Worm (Caenorhabditis elegans) whole organism, L1 larva: Measurements from ENCODE around the gene gcsh-1.
A peak's percentile ranks its signal among the peaks of the same experiment; 100 is the strongest.

Experiments used
- aly-2 ChIP-seq: fragments of 150-350 bp; optimal IDR thresholded peaks from 2 replicates; lab custom pipeline; 2014; ENCODE audit warnings: missing biosample characterization, missing genetic modification characterization
- ceh-8 ChIP-seq: fragments of 200-800 bp; sonication (Bioruptor generic); optimal IDR thresholded peaks from 2 replicates; lab custom pipeline; 2018; ENCODE audit warnings: mild to moderate bottlenecking, missing genetic modification characterization, moderate library complexity, missing compliant biosample characterization
- jun-1 ChIP-seq: fragments of 150-350 bp; optimal IDR thresholded peaks from 2 replicates; lab custom pipeline; 2014; ENCODE audit warnings: missing biosample characterization, missing genetic modification reagents, missing genetic modification characterization
- lin-13 ChIP-seq: fragments of 150-350 bp; optimal IDR thresholded peaks from 2 replicates; lab custom pipeline; 2014; ENCODE audit warnings: missing biosample characterization, missing genetic modification reagents, missing genetic modification characterization
- nhr-76 ChIP-seq: sonication (generic microtip); optimal IDR thresholded peaks from 2 replicates; lab custom pipeline; 2017; ENCODE audit warnings: missing biosample characterization, missing genetic modification characterization
- nhr-77 ChIP-seq: fragments of 150-350 bp; optimal IDR thresholded peaks from 2 replicates; lab custom pipeline; 2014; ENCODE audit warnings: missing biosample characterization, missing genetic modification characterization
- zag-1 ChIP-seq: fragments of 150-350 bp; optimal IDR thresholded peaks from 2 replicates; lab custom pipeline; 2014; ENCODE audit warnings: missing biosample characterization, missing genetic modification characterization
- ztf-4 ChIP-seq: fragments of 150-350 bp; optimal IDR thresholded peaks from 2 replicates; lab custom pipeline; 2014; ENCODE audit warnings: missing biosample characterization, missing genetic modification characterization

DNA sequence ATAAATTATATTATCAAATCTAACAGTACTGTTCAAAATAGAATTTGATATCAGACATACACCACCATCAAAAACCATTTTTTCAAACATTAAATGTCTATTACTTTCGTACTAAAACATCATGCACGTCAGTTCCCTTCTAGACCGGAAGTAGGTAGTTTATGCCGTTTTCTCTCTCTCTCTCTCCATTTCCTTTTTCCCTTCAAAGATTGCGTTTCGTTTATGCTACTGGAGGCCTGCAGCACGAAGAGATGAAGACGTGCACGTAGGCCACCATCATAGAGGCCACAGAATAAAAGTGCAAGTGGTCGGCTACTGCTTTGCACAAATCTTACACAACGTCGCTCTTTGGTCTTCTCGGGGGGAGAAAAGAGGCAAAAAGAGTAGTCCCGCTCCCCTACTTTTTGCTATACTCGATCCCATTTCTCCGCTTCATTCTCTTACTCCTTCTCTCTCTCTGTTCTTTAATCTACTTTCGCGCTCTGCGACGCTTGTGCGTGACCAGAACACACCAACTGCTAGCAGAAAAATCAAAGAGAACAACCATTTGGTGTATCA, 46.6 kb upstream of the gcsh-1 start:
- no peak for TF ChIP-seq ceh-8 (GFP tag; lab: Kevin White, UChicago)
- no peak for TF ChIP-seq nhr-76 (tag; lab: Kevin White, UChicago)
- TF ChIP-seq nhr-77 (tag; lab: Kevin White, UChicago), result peak; percentile 57
- no peak for TF ChIP-seq lin-13
- peak; percentile 75 for TF ChIP-seq ztf-4 (tag; lab: Kevin White, UChicago)
- no peak for TF ChIP-seq aly-2 (tag; lab: Kevin White, UChicago)
- no peak for TF ChIP-seq jun-1 (tag; lab: Kevin White, UChicago)
- no peak for TF ChIP-seq zag-1 (tag; lab: Kevin White, UChicago)
